Fruit fly (Drosophila melanogaster) whole organism, prepupa: ENCODE data around the gene Smyd3.

Experiments
- Blimp-1 ChIP-seq: fragments of 200-800 bp; sonication (Bioruptor generic); optimal IDR thresholded peaks from 3 replicates; lab custom pipeline; 2017; ENCODE audit warnings: missing biosample characterization, missing genetic modification characterization, mild to moderate bottlenecking, moderate library complexity, missing genetic modification reagents
- CG10631 ChIP-seq: fragments of 200-800 bp; sonication (Bioruptor generic); optimal IDR thresholded peaks from 2 replicates; lab custom pipeline; 2016; ENCODE audit warnings: missing biosample characterization, missing genetic modification characterization
- CG11762 ChIP-seq: fragments of 200-800 bp; sonication (Bioruptor generic); optimal IDR thresholded peaks from 3 replicates; lab custom pipeline; 2016; ENCODE audit warnings: missing biosample characterization, missing genetic modification characterization; ENCODE audit not compliant: insufficient read depth
- CG15336 ChIP-seq: fragments of 200-800 bp; sonication (Bioruptor generic); IDR thresholded peaks from 2 replicates; pipeline ENCODE4 v1.3.6; 2022; ENCODE audit warnings: missing biosample characterization, missing genetic modification characterization
- CG16779 ChIP-seq: fragments of 200-800 bp; sonication (Bioruptor generic); optimal IDR thresholded peaks from 3 replicates; lab custom pipeline; 2017; ENCODE audit warnings: missing biosample characterization, mild to moderate bottlenecking, missing genetic modification characterization
- CG31627 ChIP-seq: fragments of 200-800 bp; sonication (Bioruptor generic); optimal IDR thresholded peaks from 3 replicates; lab custom pipeline; 2016; ENCODE audit warnings: missing biosample characterization, missing genetic modification characterization
- CG34406 ChIP-seq: fragments of 200-800 bp; sonication (Bioruptor generic); optimal IDR thresholded peaks from 3 replicates; lab custom pipeline; 2016; ENCODE audit warnings: missing biosample characterization, missing genetic modification characterization
- CG3919 ChIP-seq: fragments of 200-800 bp; sonication (Bioruptor generic); optimal IDR thresholded peaks from 3 replicates; lab custom pipeline; 2016; ENCODE audit warnings: missing biosample characterization, missing genetic modification characterization
- CG4318 ChIP-seq: fragments of 200-800 bp; sonication (Bioruptor generic); optimal IDR thresholded peaks from 3 replicates; lab custom pipeline; 2017; ENCODE audit warnings: missing biosample characterization, mild to moderate bottlenecking, missing genetic modification characterization
- CG6276 ChIP-seq: fragments of 200-800 bp; sonication (Bioruptor generic); optimal IDR thresholded peaks from 2 replicates; lab custom pipeline; 2017; ENCODE audit warnings: missing biosample characterization, mild to moderate bottlenecking, missing genetic modification characterization
- CG6854 ChIP-seq: fragments of 200-800 bp; sonication (Bioruptor generic); optimal IDR thresholded peaks from 2 replicates; lab custom pipeline; 2017; ENCODE audit warnings: missing biosample characterization, mild to moderate bottlenecking, missing genetic modification characterization
- CG7368 ChIP-seq: fragments of 200-800 bp; sonication (Bioruptor generic); optimal IDR thresholded peaks from 3 replicates; lab custom pipeline; 2016; ENCODE audit warnings: missing biosample characterization, missing genetic modification characterization
- CG8119 ChIP-seq: fragments of 200-800 bp; sonication (Bioruptor generic); IDR thresholded peaks from 3 replicates; pipeline ENCODE4 v1.3.6; 2022; ENCODE audit warnings: missing biosample characterization, missing genetic modification characterization
- CG8632 ChIP-seq: fragments of 200-800 bp; sonication (Bioruptor generic); optimal IDR thresholded peaks from 3 replicates; lab custom pipeline; 2016; ENCODE audit warnings: missing biosample characterization, missing genetic modification characterization
- CG9139 ChIP-seq: fragments of 200-800 bp; sonication (Bioruptor generic); optimal IDR thresholded peaks from 3 replicates; lab custom pipeline; 2017; ENCODE audit warnings: missing biosample characterization, mild to moderate bottlenecking, missing genetic modification characterization
- Eip78C ChIP-seq: fragments of 200-800 bp; sonication (Bioruptor generic); peaks from one replicate; lab custom pipeline; 2016; ENCODE audit warnings: missing biosample characterization, missing genetic modification characterization
- Ets96B ChIP-seq: fragments of 200-800 bp; optimal IDR thresholded peaks from 2 replicates; lab custom pipeline; 2019; ENCODE audit warnings: missing biosample characterization, mild to moderate bottlenecking, missing genetic modification characterization, moderate library complexity
- Hr4 ChIP-seq: fragments of 200-800 bp; sonication (Bioruptor generic); optimal IDR thresholded peaks from 3 replicates; lab custom pipeline; 2016; ENCODE audit warnings: missing biosample characterization, missing genetic modification characterization
- Smox ChIP-seq: fragments of 200-800 bp; sonication (Bioruptor generic); optimal IDR thresholded peaks from 3 replicates; lab custom pipeline; 2016; ENCODE audit warnings: missing biosample characterization, missing genetic modification characterization
- Sox14 ChIP-seq: fragments of 200-800 bp; sonication (Bioruptor generic); optimal IDR thresholded peaks from 3 replicates; lab custom pipeline; 2016; ENCODE audit warnings: missing biosample characterization, missing genetic modification characterization
- achi ChIP-seq: fragments of 200-800 bp; sonication (Bioruptor generic); optimal IDR thresholded peaks from 3 replicates; lab custom pipeline; 2016; ENCODE audit warnings: missing biosample characterization, missing genetic modification characterization
- acj6 ChIP-seq: fragments of 200-800 bp; sonication (Bioruptor generic); optimal IDR thresholded peaks from 3 replicates; lab custom pipeline; 2016; ENCODE audit warnings: missing biosample characterization, missing genetic modification characterization
- cyc ChIP-seq: fragments of 200-800 bp; sonication (Bioruptor generic); optimal IDR thresholded peaks from 3 replicates; lab custom pipeline; 2016; ENCODE audit warnings: missing biosample characterization, missing genetic modification characterization
- dac ChIP-seq: fragments of 200-800 bp; sonication (Bioruptor generic); optimal IDR thresholded peaks from 2 replicates; lab custom pipeline; 2017; ENCODE audit warnings: missing biosample characterization, mild to moderate bottlenecking, missing genetic modification characterization
- dsx ChIP-seq: fragments of 200-800 bp; optimal IDR thresholded peaks from 3 replicates; lab custom pipeline; 2019; ENCODE audit warnings: missing biosample characterization, mild to moderate bottlenecking, missing genetic modification characterization, moderate library complexity; ENCODE audit not compliant: poor library complexity, severe bottlenecking
- eg ChIP-seq: fragments of 200-800 bp; sonication (Bioruptor generic); IDR thresholded peaks from 3 replicates; pipeline ENCODE4 v1.3.6; 2022; ENCODE audit warnings: missing biosample characterization, missing genetic modification characterization
- fd59A ChIP-seq: fragments of 200-800 bp; sonication (Bioruptor generic); optimal IDR thresholded peaks from 2 replicates; lab custom pipeline; 2017; ENCODE audit warnings: missing biosample characterization, mild to moderate bottlenecking, missing genetic modification characterization, missing genetic modification reagents
- fkh ChIP-seq: fragments of 200-800 bp; sonication (Bioruptor generic); optimal IDR thresholded peaks from 3 replicates; lab custom pipeline; 2017; ENCODE audit warnings: missing biosample characterization, mild to moderate bottlenecking, missing genetic modification characterization, moderate library complexity
- svp ChIP-seq: fragments of 200-800 bp; sonication (Bioruptor generic); peaks from one replicate; lab custom pipeline; 2016; ENCODE audit warnings: missing biosample characterization, missing genetic modification characterization
- topi ChIP-seq: fragments of 200-800 bp; sonication (Bioruptor generic); optimal IDR thresholded peaks from 3 replicates; lab custom pipeline; 2016; ENCODE audit warnings: missing biosample characterization, missing genetic modification characterization
- vri ChIP-seq: fragments of 200-800 bp; sonication (Bioruptor generic); optimal IDR thresholded peaks from 3 replicates; lab custom pipeline; 2016; ENCODE audit warnings: missing biosample characterization, mild to moderate bottlenecking, missing genetic modification characterization

The Smyd3 gene

dm6 chrX:2588415-2589411 is 20.0 kb downstream of the Smyd3 start, which contains the start of gene egh (continued):
- TF ChIP-seq CG11762, result peak; percentile 56
- peak; percentile 67 for TF ChIP-seq CG16779 (tag; lab: Kevin White, UChicago)
- TF ChIP-seq CG8632 (GFP tag; lab: Kevin White, UChicago), result peak; percentile 67
- TF ChIP-seq fkh (GFP tag; lab: Kevin White, UChicago), result no peak
- peak; percentile 91 for TF ChIP-seq Eip78C (GFP tag; lab: Kevin White, UChicago)
- TF ChIP-seq CG31627 (GFP tag; lab: Kevin White, UChicago), result peak; percentile 69
- TF ChIP-seq CG9139 (GFP tag; lab: Kevin White, UChicago), result peak; percentile 55
- TF ChIP-seq CG4318, result peak; percentile 50
- TF ChIP-seq Smox (GFP tag; lab: Kevin White, UChicago), result peak; percentile 66
- peak; percentile 85 for TF ChIP-seq topi (GFP tag; lab: Kevin White, UChicago)
- TF ChIP-seq CG8119 (GFP tag; lab: Robert Waterston, UW), result peak; percentile 85
- TF ChIP-seq vri, result peak; percentile 72
- TF ChIP-seq fd59A (GFP tag; lab: Kevin White, UChicago), result no peak
- TF ChIP-seq CG6854 (GFP tag; lab: Kevin White, UChicago), result peak; percentile 37
- peak; percentile 78 for TF ChIP-seq cyc (GFP tag; lab: Kevin White, UChicago)
- TF ChIP-seq dac, result peak; percentile 36
- TF ChIP-seq Ets96B, result no peak
- TF ChIP-seq Hr4 (GFP tag; lab: Kevin White, UChicago), result peak; percentile 73
- TF ChIP-seq CG10631, result peak; percentile 67

dm6 chrX:2585716-2586082 is 23.0 kb downstream of the Smyd3 start, which contains the start of gene wds:
Gene wds, plus strand, starts transcription at chrX:2585980.
- TF ChIP-seq dsx (GFP tag; lab: Kevin White, UChicago) (no peak), svp (GFP tag; lab: Kevin White, UChicago) (peak; percentile 22), Eip78C (GFP tag; lab: Kevin White, UChicago) (peak; percentile 14)

- TF ChIP-seq CG31627 (GFP tag; lab: Kevin White, UChicago) (no peak), achi (no peak), fd59A (GFP tag; lab: Kevin White, UChicago) (no peak), fkh (GFP tag; lab: Kevin White, UChicago) (no peak), Sox14 (GFP tag; lab: Kevin White, UChicago) (no peak), cyc (GFP tag; lab: Kevin White, UChicago) (peak; percentile 6), acj6 (GFP tag; lab: Kevin White, UChicago) (no peak), CG8119 (GFP tag; lab: Robert Waterston, UW) (no peak), vri (no peak), CG7368 (GFP tag; lab: Kevin White, UChicago) (no peak), CG34406 (GFP tag; lab: Kevin White, UChicago) (no peak), CG11762 (no peak), CG15336 (no peak), CG6276 (GFP tag; lab: Kevin White, UChicago) (no peak), CG3919 (peak; percentile 14), Hr4 (GFP tag; lab: Kevin White, UChicago) (peak; percentile 20), Smox (GFP tag; lab: Kevin White, UChicago) (no peak), Blimp-1 (GFP tag; lab: Kevin White, UChicago) (no peak), svp (GFP tag; lab: Kevin White, UChicago) (no peak), dsx (GFP tag; lab: Kevin White, UChicago) (no peak), eg (GFP tag; lab: Robert Waterston, UW) (no peak), Eip78C (GFP tag; lab: Kevin White, UChicago) (peak; percentile 57)
Observed at dm6 chrX:2585055-2585715, 23.5 kb downstream of the Smyd3 start, which contains the start of gene CG13760. Gene CG13760, minus strand, starts transcription at chrX:2585699.
